Worm (Caenorhabditis elegans) whole organism, mixed stage, embryonic: ENCODE results near the gene B0416.3.

ENCODE experiments used
- ham-2 ChIP-seq: fragments of 200-800 bp; sonication (Bioruptor generic); optimal IDR thresholded peaks from 2 replicates; lab custom pipeline; 2018; ENCODE audit warnings: mild to moderate bottlenecking, missing genetic modification characterization, missing compliant biosample characterization
- nhr-12 ChIP-seq: fragments of 150-350 bp; optimal IDR thresholded peaks from 2 replicates; lab custom pipeline; 2014; ENCODE audit warnings: missing biosample characterization, missing genetic modification characterization

DNA sequence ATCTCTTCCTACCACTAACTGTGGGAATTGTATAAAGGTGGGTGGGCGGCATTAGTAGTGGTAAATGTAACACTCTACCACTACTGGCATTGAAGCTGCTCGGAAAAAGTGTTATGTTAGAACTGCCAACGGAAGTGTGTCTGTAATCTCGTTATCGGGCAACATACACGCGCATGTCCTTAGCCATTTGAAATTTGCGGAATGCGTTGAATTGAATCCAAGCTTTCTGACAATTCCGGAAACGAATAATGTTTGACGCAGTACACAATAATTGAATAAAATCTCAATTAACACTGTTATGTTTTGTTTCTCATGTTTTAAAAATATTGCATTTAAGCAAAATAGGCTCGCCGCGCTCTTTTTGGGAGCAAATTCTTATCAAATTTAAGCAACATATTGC lies 33.5 kb downstream of the B0416.3 start:
- TF ChIP-seq ham-2 (GFP tag; lab: Kevin White, UChicago) (no peak), nhr-12 (no peak)
